Fruit fly (Drosophila melanogaster): ENCODE measurements around the gene CG3739.

The CG3739 gene

DNA sequence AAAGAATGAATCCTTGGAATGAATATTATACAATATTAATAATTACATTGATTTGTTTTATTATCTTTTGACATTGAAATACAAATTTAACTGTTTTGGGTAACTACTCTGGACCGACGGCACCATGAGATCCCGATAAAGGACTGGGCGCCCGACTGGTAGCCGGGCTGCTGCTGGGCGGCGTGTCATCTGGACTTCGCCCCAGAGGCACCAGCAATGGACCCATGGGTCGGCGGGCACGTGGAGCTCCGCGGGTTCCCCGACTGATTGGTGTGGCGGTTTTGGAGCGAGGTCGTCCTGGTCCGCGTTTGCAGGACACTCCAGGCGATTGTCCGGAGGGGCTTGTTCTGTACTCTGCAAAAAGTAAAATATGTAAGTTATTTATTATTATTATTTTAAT, 24.1 kb upstream of the CG3739 start:
- TF ChIP-seq sisA (GFP tag; IDR thresholded peaks at IDR 0.05), result no peak
- peak; percentile 91 for TF ChIP-seq Ets65A (GFP tag)

DNA sequence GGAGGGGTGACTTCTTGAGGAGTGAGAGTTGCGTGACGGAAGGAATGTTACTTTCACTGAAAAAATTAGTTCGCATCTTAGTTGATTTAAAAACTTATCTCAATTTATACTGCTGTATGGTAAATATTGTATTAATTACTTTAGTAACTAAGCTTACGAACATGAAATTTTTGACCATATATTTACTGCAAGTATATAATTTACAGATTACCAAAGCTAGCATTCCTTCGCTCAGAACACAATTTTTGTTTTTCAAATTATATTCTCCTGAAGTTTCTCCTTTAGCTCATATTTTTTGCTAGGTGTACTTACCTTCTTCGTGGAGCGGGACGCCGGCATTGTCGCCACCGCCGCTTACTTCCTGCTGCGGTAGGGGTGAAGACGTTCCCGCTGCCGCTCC, 22.5 kb upstream of the CG3739 start:
- no peak for TF ChIP-seq Abd-B (GFP tag; optimal IDR thresholded peaks at IDR 0.05)
- peak; percentile 41 for TF ChIP-seq CG9727 (GFP tag; optimal IDR thresholded peaks at IDR 0.05)
- peak; percentile 25; the same call in 1 of the 2 replicates for TF ChIP-seq CG6689 (GFP tag; IDR thresholded peaks at IDR 0.05)
- no peak for TF ChIP-seq br (optimal IDR thresholded peaks at IDR 0.05)
- 0 out of 2 replicates have a peak, but pooled peaks have one; percentile 29 for TF ChIP-seq CG31441 (GFP tag; IDR thresholded peaks at IDR 0.05)
- peak; percentile 45 for TF ChIP-seq CG18262 (tag; optimal IDR thresholded peaks at IDR 0.05)
- peak; percentile 30 for TF ChIP-seq CG10267 (tag; optimal IDR thresholded peaks at IDR 0.05)
- peak; percentile 31 for TF ChIP-seq CG14710 (tag; optimal IDR thresholded peaks at IDR 0.05)
- TF ChIP-seq CG9932 (GFP tag; IDR thresholded peaks at IDR 0.05), result no peak
- no peak for TF ChIP-seq CG4854 (GFP tag; optimal IDR thresholded peaks at IDR 0.05)
- peak; percentile 79 for TF ChIP-seq sens (GFP tag)
- no peak for TF ChIP-seq kay (GFP tag; optimal IDR thresholded peaks at IDR 0.05)
- TF ChIP-seq CG2712 (tag; optimal IDR thresholded peaks at IDR 0.05), result peak; percentile 53
- TF ChIP-seq CG15696 (tag; optimal IDR thresholded peaks at IDR 0.05), result peak; percentile 45
- 0 out of 3 replicates have a peak, but pooled peaks have one; percentile 19 for TF ChIP-seq zfh1 (GFP tag; IDR thresholded peaks at IDR 0.05)
- TF ChIP-seq YL-1 (GFP tag; optimal IDR thresholded peaks at IDR 0.05), result no peak
- TF ChIP-seq CG17361 (GFP tag; IDR thresholded peaks at IDR 0.05), result peak; percentile 38; the same call in 1 of the 3 replicates
- peak; percentile 24 for TF ChIP-seq phol (tag; optimal IDR thresholded peaks at IDR 0.05)
- TF ChIP-seq dmrt11E (tag; optimal IDR thresholded peaks at IDR 0.05), result peak; percentile 22
- TF ChIP-seq CG10979 (tag; optimal IDR thresholded peaks at IDR 0.05), result peak; percentile 62
- TF ChIP-seq oc (tag; optimal IDR thresholded peaks at IDR 0.05), result no peak
- no peak for TF ChIP-seq Ravus (GFP tag; IDR thresholded peaks at IDR 0.05)
- TF ChIP-seq vnd (GFP tag; IDR thresholded peaks at IDR 0.05; ENCODE audit: partially characterized antibody), result no peak
- TF ChIP-seq tin (GFP tag; optimal IDR thresholded peaks at IDR 0.05), result peak; percentile 12
- peak; percentile 6 for TF ChIP-seq Blimp-1 (GFP tag; optimal IDR thresholded peaks at IDR 0.05)
- peak; percentile 25 for TF ChIP-seq CG17829 (tag; optimal IDR thresholded peaks at IDR 0.05)
- TF ChIP-seq CG11504 (tag; optimal IDR thresholded peaks at IDR 0.05), result peak; percentile 10
- 0 out of 2 replicates have a peak, but pooled peaks have one; percentile 38 for TF ChIP-seq Xrp1 (GFP tag; IDR thresholded peaks at IDR 0.05)

DNA sequence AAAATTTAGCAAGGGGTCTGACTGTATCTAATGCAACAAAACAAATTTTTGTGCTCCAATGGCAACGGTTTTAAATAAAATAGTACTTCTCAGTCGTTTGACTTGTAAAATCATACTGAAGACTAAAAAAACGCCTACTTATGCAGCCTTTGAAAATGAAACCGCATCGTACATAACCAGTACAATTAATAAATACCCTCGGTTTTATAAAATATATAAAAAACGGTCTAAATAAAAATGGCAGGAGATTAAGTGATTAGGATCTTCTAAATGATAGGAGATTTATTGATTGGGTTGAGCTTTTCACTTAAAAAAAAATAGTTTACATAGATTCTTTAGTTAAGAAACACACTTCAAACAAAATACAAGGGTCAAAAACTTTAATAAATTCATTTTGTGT, 18.5 kb upstream of the CG3739 start, which contains the start of gene CG3581:
TSS of gene CG3581 (minus strand) at position 101 of the 400 bp plus-strand sequence.
- TF ChIP-seq CG18262 (tag; optimal IDR thresholded peaks at IDR 0.05), result no peak
- no peak for TF ChIP-seq nerfin-1 (tag; optimal IDR thresholded peaks at IDR 0.05)
- no peak for TF ChIP-seq Hr51 (GFP tag; optimal IDR thresholded peaks at IDR 0.05)

DNA sequence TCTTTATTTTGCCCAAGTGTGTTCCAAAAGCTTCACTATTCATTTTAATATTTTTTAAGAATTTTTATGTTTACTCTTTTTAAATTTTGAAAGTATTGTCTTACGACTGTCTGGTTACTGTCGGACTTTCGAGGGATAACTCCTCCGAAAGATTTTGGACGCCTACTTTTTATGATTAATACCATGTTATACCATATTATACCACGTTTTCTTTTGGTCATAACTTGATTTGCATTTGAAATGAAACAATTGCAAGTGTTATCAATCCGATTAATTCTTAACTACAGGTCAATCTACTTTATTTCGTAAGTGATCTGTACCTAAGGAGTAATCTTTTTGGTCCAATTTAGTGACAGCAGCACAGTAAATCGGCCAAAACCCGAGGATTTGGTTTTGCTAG, 17.2 kb upstream of the CG3739 start, which contains the start of gene CG31404:
TSS of gene CG31404 (minus strand) at position 101 of the 400 bp plus-strand sequence.
- TF ChIP-seq nmo (GFP tag; optimal IDR thresholded peaks at IDR 0.05) (no peak), CG14965 (GFP tag; optimal IDR thresholded peaks at IDR 0.05; ENCODE audit: borderline replicate concordance) (no peak), Neu2 (GFP tag; optimal IDR thresholded peaks at IDR 0.05; ENCODE audit: borderline replicate concordance) (no peak), Spps (tag; optimal IDR thresholded peaks at IDR 0.05) (no peak), sens-2 (GFP tag; IDR thresholded peaks at IDR 0.05) (no peak), pros (GFP tag; optimal IDR thresholded peaks at IDR 0.05) (no peak), seq (GFP tag; IDR thresholded peaks at IDR 0.05) (no peak), ranshi (GFP tag; IDR thresholded peaks at IDR 0.05) (no peak), Myb (GFP tag; optimal IDR thresholded peaks at IDR 0.05) (no peak), E2f1 (GFP tag; IDR thresholded peaks at IDR 0.05) (no peak), ftz-f1 (GFP tag; optimal IDR thresholded peaks at IDR 0.05) (no peak), chn (GFP tag; optimal IDR thresholded peaks at IDR 0.05) (no peak), CG6654 (GFP tag; optimal IDR thresholded peaks at IDR 0.05) (no peak), toy (GFP tag; IDR thresholded peaks at IDR 0.05) (no peak), Optix (GFP tag; IDR thresholded peaks at IDR 0.05) (no peak), tin (GFP tag; optimal IDR thresholded peaks at IDR 0.05) (no peak), CG10366 (GFP tag; IDR thresholded peaks at IDR 0.05) (no peak), klu (GFP tag; IDR thresholded peaks at IDR 0.05) (no peak)
